Fruit fly (Drosophila melanogaster): ENCODE data around the gene Fum2.

DNA sequence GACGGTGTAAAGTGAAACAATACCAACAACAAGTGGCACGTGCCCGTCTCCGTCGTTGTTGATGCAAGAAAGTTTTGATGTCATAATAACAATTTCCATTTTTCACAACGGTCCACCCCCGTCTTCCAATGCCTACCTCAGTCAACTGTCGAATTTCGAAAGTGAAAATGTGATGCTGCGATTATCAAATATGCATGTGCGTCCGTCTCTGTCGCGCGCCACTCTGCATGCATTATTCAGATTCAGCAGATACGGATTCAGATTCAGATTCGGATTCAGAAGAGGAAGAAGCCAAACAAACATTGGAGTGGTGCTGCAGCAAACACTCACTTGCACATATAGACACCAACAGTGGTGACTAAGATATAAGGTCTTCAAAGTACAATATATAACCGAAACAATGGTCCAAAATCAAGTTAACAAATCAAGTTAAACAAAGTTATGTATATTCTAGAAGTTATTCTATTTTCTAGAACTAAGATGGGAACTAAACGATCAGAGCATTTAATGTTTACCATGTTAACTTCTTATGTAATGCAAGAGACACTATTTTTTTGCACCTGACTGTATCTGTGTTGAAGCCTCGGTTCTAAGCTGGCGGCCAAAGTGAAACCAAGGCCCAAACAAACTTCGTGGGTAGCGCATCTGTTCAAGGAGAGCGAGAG lies 38.8 kb upstream of the Fum2 start:
- no peak for TF ChIP-seq CG8478 (optimal IDR thresholded peaks at IDR 0.05)
- TF ChIP-seq CTCF (optimal IDR thresholded peaks at IDR 0.05): no peak

Measured in S2 (cell line).